Worm (Caenorhabditis elegans) whole organism, L3 larva: ENCODE results near the gene F47G9.4.

Experiments used
- R02D3.7 ChIP-seq: fragments of 150-350 bp; optimal IDR thresholded peaks from 2 replicates; lab custom pipeline; 2014; ENCODE audit warnings: missing biosample characterization, missing genetic modification characterization
- ZK546.5 ChIP-seq: sonication (generic microtip); optimal IDR thresholded peaks from 2 replicates; lab custom pipeline; 2017; ENCODE audit warnings: missing biosample characterization, missing genetic modification characterization
- aly-2 ChIP-seq: fragments of 150-350 bp; optimal IDR thresholded peaks from 2 replicates; lab custom pipeline; 2014; ENCODE audit warnings: missing biosample characterization, missing genetic modification characterization
- ceh-16 ChIP-seq: sonication (generic microtip); optimal IDR thresholded peaks from 2 replicates; lab custom pipeline; 2017; ENCODE audit warnings: missing biosample characterization, missing genetic modification characterization
- ceh-82 ChIP-seq: fragments of 150-350 bp; optimal IDR thresholded peaks from 2 replicates; lab custom pipeline; 2014; ENCODE audit warnings: missing biosample characterization, missing genetic modification characterization
- ceh-9 ChIP-seq: sonication (generic microtip); optimal IDR thresholded peaks from 2 replicates; lab custom pipeline; 2018; ENCODE audit warnings: missing biosample characterization, missing genetic modification characterization
- daf-12 ChIP-seq: fragments of 150-350 bp; optimal IDR thresholded peaks from 2 replicates; lab custom pipeline; 2014; ENCODE audit warnings: missing biosample characterization, missing genetic modification reagents, missing genetic modification characterization
- egl-5 ChIP-seq: fragments of 150-350 bp; optimal IDR thresholded peaks from 2 replicates; lab custom pipeline; 2017; ENCODE audit warnings: missing biosample characterization, missing genetic modification reagents, missing genetic modification characterization, inconsistent platforms
- elt-1 ChIP-seq: fragments of 150-350 bp; optimal IDR thresholded peaks from 2 replicates; lab custom pipeline; 2014; ENCODE audit warnings: missing biosample characterization, missing genetic modification characterization
- elt-2 ChIP-seq: sonication (generic microtip); optimal IDR thresholded peaks from 2 replicates; lab custom pipeline; 2016; ENCODE audit warnings: missing genetic modification reagents, mild to moderate bottlenecking, missing genetic modification characterization, missing compliant biosample characterization
- elt-3 ChIP-seq, 3 experiments: fragments of 150-350 bp in 1 of 3; sonication (generic microtip) in 2 of 3; optimal IDR thresholded peaks; 2 replicates in 2 of 3; 4 replicates in 1 of 3; lab custom pipeline; 2014 to 2017; ENCODE audit warnings: missing biosample characterization in 3 of 3, missing genetic modification characterization in 3 of 3
- eor-1 ChIP-seq, 2 experiments: fragments of 150-350 bp; optimal IDR thresholded peaks; 2 replicates each; lab custom pipeline; 2014 to 2018; ENCODE audit warnings: missing biosample characterization in 2 of 2, missing genetic modification characterization in 2 of 2
- fkh-10 ChIP-seq: sonication (generic microtip); optimal IDR thresholded peaks from 2 replicates; lab custom pipeline; 2017; ENCODE audit warnings: missing biosample characterization, missing genetic modification reagents, missing genetic modification characterization
- fos-1 ChIP-seq: fragments of 150-350 bp; optimal IDR thresholded peaks from 2 replicates; lab custom pipeline; 2014; ENCODE audit warnings: missing biosample characterization, missing genetic modification characterization
- hmg-11 ChIP-seq: sonication (generic microtip); optimal IDR thresholded peaks from 2 replicates; lab custom pipeline; 2016; ENCODE audit warnings: missing genetic modification characterization, missing compliant biosample characterization
- jun-1 ChIP-seq: fragments of 150-350 bp; optimal IDR thresholded peaks from 2 replicates; lab custom pipeline; 2014; ENCODE audit warnings: missing biosample characterization, missing genetic modification reagents, missing genetic modification characterization
- lin-15B ChIP-seq: fragments of 150-350 bp; optimal IDR thresholded peaks from 2 replicates; lab custom pipeline; 2014; ENCODE audit warnings: missing biosample characterization, missing genetic modification characterization
- lin-39 ChIP-seq: fragments of 150-350 bp; optimal IDR thresholded peaks from 2 replicates; lab custom pipeline; 2018; ENCODE audit warnings: missing biosample characterization, missing genetic modification reagents, missing genetic modification characterization
- mml-1 ChIP-seq: fragments of 150-350 bp; sonication (generic microtip); optimal IDR thresholded peaks from 3 replicates; lab custom pipeline; 2014; ENCODE audit warnings: missing biosample characterization, missing genetic modification characterization
- nfya-1 ChIP-seq: sonication (generic microtip); optimal IDR thresholded peaks from 2 replicates; lab custom pipeline; 2017; ENCODE audit warnings: missing genetic modification characterization, mild to moderate bottlenecking, missing compliant biosample characterization, antibody characterized with exemption, moderate library complexity; ENCODE audit not compliant: insufficient read depth
- nhr-11 ChIP-seq: fragments of 150-350 bp; optimal IDR thresholded peaks from 2 replicates; lab custom pipeline; 2014; ENCODE audit warnings: missing biosample characterization, missing genetic modification characterization
- nhr-12 ChIP-seq: fragments of 150-350 bp; optimal IDR thresholded peaks from 2 replicates; lab custom pipeline; 2014; ENCODE audit warnings: missing biosample characterization, missing genetic modification characterization
- nhr-23 ChIP-seq: fragments of 150-350 bp; optimal IDR thresholded peaks from 2 replicates; lab custom pipeline; 2014; ENCODE audit warnings: missing biosample characterization, missing genetic modification reagents, missing genetic modification characterization
- nhr-25 ChIP-seq: sonication (generic microtip); optimal IDR thresholded peaks from 2 replicates; lab custom pipeline; 2017; ENCODE audit warnings: missing biosample characterization, missing genetic modification characterization
- nhr-28 ChIP-seq: fragments of 150-350 bp; optimal IDR thresholded peaks from 2 replicates; lab custom pipeline; 2014; ENCODE audit warnings: missing biosample characterization, missing genetic modification characterization
- nhr-67 ChIP-seq: fragments of 150-350 bp; optimal IDR thresholded peaks from 2 replicates; lab custom pipeline; 2014; ENCODE audit warnings: missing biosample characterization, missing genetic modification characterization
- nhr-76 ChIP-seq: fragments of 150-350 bp; sonication (generic microtip); optimal IDR thresholded peaks from 5 replicates; lab custom pipeline; 2014; ENCODE audit warnings: missing biosample characterization, missing genetic modification characterization
- nhr-77 ChIP-seq: fragments of 150-350 bp; optimal IDR thresholded peaks from 2 replicates; lab custom pipeline; 2014; ENCODE audit warnings: missing biosample characterization, missing genetic modification characterization
- pha-4 ChIP-seq: fragments of 150-350 bp; optimal IDR thresholded peaks from 2 replicates; lab custom pipeline; 2014; ENCODE audit warnings: missing biosample characterization, missing genetic modification reagents, missing genetic modification characterization
- pqm-1 ChIP-seq: fragments of 150-350 bp; optimal IDR thresholded peaks from 2 replicates; lab custom pipeline; 2017; ENCODE audit warnings: missing biosample characterization, missing genetic modification characterization, inconsistent platforms
- skn-1 ChIP-seq: fragments of 150-350 bp; optimal IDR thresholded peaks from 2 replicates; lab custom pipeline; 2014; ENCODE audit warnings: missing biosample characterization, missing genetic modification characterization
- snpc-4 ChIP-seq: fragments of 150-350 bp; optimal IDR thresholded peaks from 2 replicates; lab custom pipeline; 2014; ENCODE audit warnings: missing biosample characterization, missing genetic modification characterization
- unc-39 ChIP-seq: sonication (generic microtip); optimal IDR thresholded peaks from 4 replicates; lab custom pipeline; 2017; ENCODE audit warnings: missing biosample characterization, missing genetic modification characterization
- unc-62 ChIP-seq: fragments of 150-350 bp; sonication (generic microtip); optimal IDR thresholded peaks from 4 replicates; lab custom pipeline; 2014; ENCODE audit warnings: missing biosample characterization, missing genetic modification reagents, missing genetic modification characterization
- zag-1 ChIP-seq: fragments of 150-350 bp; optimal IDR thresholded peaks from 2 replicates; lab custom pipeline; 2014; ENCODE audit warnings: missing biosample characterization, missing genetic modification characterization
- ztf-11 ChIP-seq: fragments of 150-350 bp; optimal IDR thresholded peaks from 2 replicates; lab custom pipeline; 2014; ENCODE audit warnings: missing biosample characterization, missing genetic modification characterization
- ztf-4 ChIP-seq: fragments of 150-350 bp; optimal IDR thresholded peaks from 2 replicates; lab custom pipeline; 2014; ENCODE audit warnings: missing biosample characterization, missing genetic modification characterization

F47G9.4 gene

ce11 chrV:11335757-11336418 is 14.3 kb upstream of the F47G9.4 start:
- no peak for TF ChIP-seq lin-15B (tag; lab: Kevin White, UChicago)
- TF ChIP-seq eor-1 (tag; optimal IDR thresholded peaks at IDR 0.05; lab: Kevin White, UChicago) = no peak
- TF ChIP-seq lin-39 (tag; lab: Kevin White, UChicago) = no peak
- no peak for TF ChIP-seq ZK546.5 (tag; lab: Kevin White, UChicago)
- no peak for TF ChIP-seq unc-39
- TF ChIP-seq snpc-4 (tag; lab: Kevin White, UChicago) = no peak
- no peak for TF ChIP-seq zag-1
- no peak for TF ChIP-seq jun-1 (tag; lab: Kevin White, UChicago)
- no peak for TF ChIP-seq daf-12 (tag; lab: Kevin White, UChicago)
- no peak for TF ChIP-seq elt-1 (tag; lab: Kevin White, UChicago)
- TF ChIP-seq nhr-12 (tag; lab: Kevin White, UChicago) = no peak
- TF ChIP-seq nhr-67 (tag; lab: Kevin White, UChicago) = no peak
- no peak for TF ChIP-seq ceh-82
- TF ChIP-seq nhr-23 (tag; lab: Kevin White, UChicago) = no peak
- no peak for TF ChIP-seq unc-62 (GFP tag; lab: Kevin White, UChicago)
- TF ChIP-seq ceh-16 (tag; lab: Kevin White, UChicago) = no peak
- TF ChIP-seq nhr-77 (tag; lab: Kevin White, UChicago) = no peak

- TF ChIP-seq nhr-11 (no peak), ztf-4 (tag; lab: Kevin White, UChicago) (no peak), unc-62 (GFP tag; lab: Kevin White, UChicago) (no peak), elt-3 (tag; optimal IDR thresholded peaks at IDR 0.05; lab: Kevin White, UChicago) (no peak), ceh-9 (tag; lab: Kevin White, UChicago) (no peak), R02D3.7 (no peak), ceh-82 (no peak), nhr-76 (tag; lab: Kevin White, UChicago) (no peak), daf-12 (tag; lab: Kevin White, UChicago) (no peak), nfya-1 (tag; lab: Kevin White, UChicago) (no peak), nhr-28 (tag; lab: Kevin White, UChicago) (no peak), zag-1 (no peak), nhr-23 (tag; lab: Kevin White, UChicago) (no peak), mml-1 (tag; lab: Kevin White, UChicago) (no peak), snpc-4 (tag; lab: Kevin White, UChicago) (no peak), fkh-10 (GFP tag; lab: Kevin White, UChicago) (no peak), ZK546.5 (tag; lab: Kevin White, UChicago) (no peak), ztf-11 (tag; lab: Kevin White, UChicago) (no peak)
Measured at ce11 chrV:11334193-11334592, 12.6 kb upstream of the F47G9.4 start, which contains the start of gene T02E9.6. Gene T02E9.6 (minus strand): TSS chrV:11334293.

- TF ChIP-seq nhr-28 (tag; lab: Kevin White, UChicago) = no peak
- TF ChIP-seq snpc-4 (tag; lab: Kevin White, UChicago) = no peak
Measured at ce11 chrV:11329100-11329499, 7.5 kb upstream of the F47G9.4 start, which contains the start of gene F47G9.6. Gene F47G9.6 (plus strand): TSS chrV:11329400.

ce11 chrV:11326914-11327367 is 5.3 kb upstream of the F47G9.4 start, which contains the start of gene tmed-10:
Gene tmed-10 (minus strand): TSS chrV:11326964.
- TF ChIP-seq ztf-4 (tag; lab: Kevin White, UChicago) = no peak
- TF ChIP-seq ceh-16 (tag; lab: Kevin White, UChicago) = no peak
- peak; percentile 50 for TF ChIP-seq elt-2 (tag; lab: Kevin White, UChicago)
- peak; percentile 69 for TF ChIP-seq snpc-4 (tag; lab: Kevin White, UChicago)
- no peak for TF ChIP-seq nhr-67 (tag; lab: Kevin White, UChicago)
- TF ChIP-seq egl-5 (tag; lab: Kevin White, UChicago) = peak; percentile 3
- no peak for TF ChIP-seq fos-1 (tag; lab: Kevin White, UChicago)
- no peak for TF ChIP-seq aly-2 (tag; lab: Kevin White, UChicago)
- no peak for TF ChIP-seq skn-1 (tag; lab: Kevin White, UChicago)
- TF ChIP-seq nhr-25 (tag; lab: Kevin White, UChicago) = peak; percentile 57
- TF ChIP-seq pqm-1 = no peak
- peak; percentile 80 for TF ChIP-seq lin-15B (tag; lab: Kevin White, UChicago)
- TF ChIP-seq elt-3 (tag; optimal IDR thresholded peaks at IDR 0.05; lab: Kevin White, UChicago) = no peak
- peak; percentile 34 for TF ChIP-seq hmg-11 (tag; lab: Kevin White, UChicago)
- peak; percentile 72 for TF ChIP-seq nfya-1 (tag; lab: Kevin White, UChicago)
- TF ChIP-seq lin-39 (tag; lab: Kevin White, UChicago) = peak; percentile 64
- peak; percentile 82 for TF ChIP-seq pha-4 (tag; lab: Kevin White, UChicago)
- no peak for TF ChIP-seq jun-1 (tag; lab: Kevin White, UChicago)
- peak; percentile 36 for TF ChIP-seq nhr-23 (tag; lab: Kevin White, UChicago)
